Fruit fly (Drosophila melanogaster) whole organism, wandering third instar larva: ENCODE measurements around the gene Mabi.
"Not testable (repeated sequence)": the region's sequence is repeated elsewhere in the genome, so short reads cannot be mapped to it uniquely, and the experiment has no call there.

ENCODE experiments used
- Abd-B ChIP-seq: fragments of >200 bp; optimal IDR thresholded peaks from 2 replicates; lab custom pipeline; 2017; ENCODE audit warnings: missing biosample characterization, missing genetic modification characterization
- CG32264 ChIP-seq: fragments of 200-800 bp; sonication (Bioruptor generic); optimal IDR thresholded peaks from 2 replicates; lab custom pipeline; 2016; ENCODE audit warnings: missing biosample characterization, missing genetic modification characterization
- CG9705 ChIP-seq: fragments of 200-800 bp; sonication (Bioruptor generic); optimal IDR thresholded peaks from 2 replicates; lab custom pipeline; 2018; ENCODE audit warnings: missing biosample characterization, mild to moderate bottlenecking, missing genetic modification characterization
- CrebA ChIP-seq: fragments of 200-800 bp; sonication (Bioruptor generic); optimal IDR thresholded peaks from 2 replicates; lab custom pipeline; 2016; ENCODE audit warnings: missing biosample characterization, mild to moderate bottlenecking, missing genetic modification characterization, borderline replicate concordance
- Dfd ChIP-seq: fragments of >200 bp; optimal IDR thresholded peaks from 2 replicates; lab custom pipeline; 2017; ENCODE audit warnings: missing biosample characterization, missing genetic modification characterization
- Dif ChIP-seq: fragments of 200-275, 200-300 bp; sonication (Bioruptor generic); optimal IDR thresholded peaks from 2 replicates; lab custom pipeline; 2018; ENCODE audit warnings: missing biosample characterization, missing genetic modification characterization; ENCODE audit not compliant: partially characterized antibody
- GATAd ChIP-seq: sonication (Bioruptor generic); optimal IDR thresholded peaks from 2 replicates; lab custom pipeline; 2016; ENCODE audit warnings: missing biosample characterization, missing genetic modification characterization
- HLH106 ChIP-seq: fragments of 200-800 bp; optimal IDR thresholded peaks from 3 replicates; lab custom pipeline; 2019; ENCODE audit warnings: missing biosample characterization, mild to moderate bottlenecking, missing genetic modification characterization, moderate library complexity
- Hnf4 ChIP-seq: fragments of 200-800 bp; sonication (Bioruptor generic); optimal IDR thresholded peaks from 2 replicates; lab custom pipeline; 2016; ENCODE audit warnings: missing biosample characterization, mild to moderate bottlenecking, missing genetic modification characterization
- Hr83 ChIP-seq: fragments of 200-300 bp; sonication (Bioruptor generic); optimal IDR thresholded peaks from 2 replicates; lab custom pipeline; 2016; ENCODE audit warnings: missing biosample characterization, mild to moderate bottlenecking, missing genetic modification characterization, moderate library complexity; ENCODE audit not compliant: poor library complexity, severe bottlenecking
- Mio ChIP-seq: sonication (Bioruptor generic); optimal IDR thresholded peaks from 2 replicates; lab custom pipeline; 2016; ENCODE audit warnings: missing biosample characterization, missing genetic modification characterization
- Myc ChIP-seq: fragments of >200 bp; optimal IDR thresholded peaks from 2 replicates; lab custom pipeline; 2017
- N ChIP-seq: fragments of >200 bp; optimal IDR thresholded peaks from 2 replicates; lab custom pipeline; 2018; ENCODE audit warnings: missing biosample characterization, missing external identifiers, missing genetic modification characterization
- OdsH ChIP-seq: fragments of 200-800 bp; sonication (Bioruptor generic); optimal IDR thresholded peaks from 2 replicates; lab custom pipeline; 2016; ENCODE audit warnings: missing biosample characterization, mild to moderate bottlenecking, missing genetic modification characterization
- Rel ChIP-seq, 2 experiments: fragments of 200-800 bp; sonication (Bioruptor generic) in 1 of 2; optimal IDR thresholded peaks; 2 replicates in 1 of 2; 3 replicates in 1 of 2; lab custom pipeline; 2016 to 2019; ENCODE audit warnings: mild to moderate bottlenecking in 2 of 2, missing biosample characterization in 2 of 2, missing genetic modification characterization in 2 of 2, moderate library complexity in 1 of 2
- Sp1 ChIP-seq: fragments of 200-800 bp; sonication (Bioruptor generic); optimal IDR thresholded peaks from 3 replicates; lab custom pipeline; 2019; ENCODE audit warnings: missing biosample characterization, mild to moderate bottlenecking, missing genetic modification characterization, moderate library complexity
- Vsx2 ChIP-seq: fragments of 200-300, 225-300 bp; sonication (Bioruptor generic); optimal IDR thresholded peaks from 2 replicates; lab custom pipeline; 2018; ENCODE audit warnings: missing biosample characterization, missing genetic modification characterization; ENCODE audit not compliant: partially characterized antibody
- br ChIP-seq: fragments of 200-800 bp; sonication (Bioruptor generic); optimal IDR thresholded peaks from 2 replicates; lab custom pipeline; 2016; ENCODE audit warnings: missing biosample characterization, missing genetic modification characterization
- dl ChIP-seq, 2 experiments: fragments of 175-275, 200-275 bp in 1 of 2; fragments of 200-275 bp in 1 of 2; sonication (Bioruptor generic); optimal IDR thresholded peaks; lab custom pipeline; 2018; ENCODE audit warnings: mild to moderate bottlenecking in 2 of 2, missing biosample characterization in 2 of 2, missing genetic modification characterization in 2 of 2, moderate library complexity in 2 of 2; ENCODE audit not compliant: partially characterized antibody in 2 of 2, insufficient read depth in 1 of 2
- dmrt93B ChIP-seq: fragments of 200-800 bp; sonication (Bioruptor generic); optimal IDR thresholded peaks from 2 replicates; lab custom pipeline; 2018; ENCODE audit warnings: missing biosample characterization, mild to moderate bottlenecking, missing genetic modification characterization
- dsf ChIP-seq: sonication (Bioruptor generic); optimal IDR thresholded peaks from 2 replicates; lab custom pipeline; 2016; ENCODE audit warnings: missing biosample characterization, missing genetic modification characterization, borderline replicate concordance
- ey ChIP-seq: fragments of 200-800 bp; sonication (Bioruptor generic); optimal IDR thresholded peaks from 2 replicates; lab custom pipeline; 2016; ENCODE audit warnings: missing biosample characterization, missing genetic modification characterization
- foxo ChIP-seq, 2 experiments: fragments of 200-800 bp; sonication (Bioruptor generic); optimal IDR thresholded peaks; 2 replicates in 1 of 2; 3 replicates in 1 of 2; lab custom pipeline; 2016 to 2017; ENCODE audit warnings: missing biosample characterization in 2 of 2, missing genetic modification characterization in 2 of 2
- fru ChIP-seq: fragments of 200-800 bp; sonication (Bioruptor generic); optimal IDR thresholded peaks from 3 replicates; lab custom pipeline; 2016; ENCODE audit warnings: missing biosample characterization, mild to moderate bottlenecking, missing genetic modification characterization
- h ChIP-seq: fragments of 200-800 bp; sonication (Bioruptor generic); optimal IDR thresholded peaks from 3 replicates; lab custom pipeline; 2016; ENCODE audit warnings: missing biosample characterization, mild to moderate bottlenecking, missing genetic modification characterization
- jim ChIP-seq: fragments of 175-275, 200-325 bp; sonication (Bioruptor generic); optimal IDR thresholded peaks from 2 replicates; lab custom pipeline; 2016; ENCODE audit warnings: missing biosample characterization, mild to moderate bottlenecking, missing genetic modification characterization
- lola ChIP-seq: fragments of >200 bp; optimal IDR thresholded peaks from 2 replicates; lab custom pipeline; 2017; ENCODE audit warnings: missing biosample characterization, missing genetic modification characterization
- pan ChIP-seq: fragments of >200 bp; optimal IDR thresholded peaks from 2 replicates; lab custom pipeline; 2017
- psq ChIP-seq: fragments of 200-800 bp; sonication (Bioruptor generic); optimal IDR thresholded peaks from 3 replicates; lab custom pipeline; 2017; ENCODE audit warnings: missing biosample characterization, mild to moderate bottlenecking, missing genetic modification characterization, moderate library complexity
- rgr ChIP-seq: fragments of 200-800 bp; sonication (Bioruptor generic); optimal IDR thresholded peaks from 3 replicates; lab custom pipeline; 2016; ENCODE audit warnings: missing biosample characterization, mild to moderate bottlenecking, missing genetic modification characterization
- sage ChIP-seq: fragments of 200-800 bp; sonication (Bioruptor generic); optimal IDR thresholded peaks from 2 replicates; lab custom pipeline; 2016; ENCODE audit warnings: missing biosample characterization, mild to moderate bottlenecking, missing genetic modification characterization
- sv ChIP-seq: fragments of 200-800 bp; sonication (Bioruptor generic); optimal IDR thresholded peaks from 3 replicates; lab custom pipeline; 2016; ENCODE audit warnings: missing biosample characterization, missing genetic modification characterization
- tai ChIP-seq: sonication (Bioruptor generic); optimal IDR thresholded peaks from 2 replicates; lab custom pipeline; 2016; ENCODE audit warnings: missing biosample characterization, missing genetic modification characterization
- usp ChIP-seq: fragments of >200 bp; optimal IDR thresholded peaks from 2 replicates; lab custom pipeline; 2017; ENCODE audit warnings: missing biosample characterization, missing genetic modification characterization
- woc ChIP-seq: sonication (Bioruptor generic); optimal IDR thresholded peaks from 2 replicates; lab custom pipeline; 2016; ENCODE audit warnings: missing biosample characterization, mild to moderate bottlenecking, missing genetic modification characterization

Mabi gene

DNA sequence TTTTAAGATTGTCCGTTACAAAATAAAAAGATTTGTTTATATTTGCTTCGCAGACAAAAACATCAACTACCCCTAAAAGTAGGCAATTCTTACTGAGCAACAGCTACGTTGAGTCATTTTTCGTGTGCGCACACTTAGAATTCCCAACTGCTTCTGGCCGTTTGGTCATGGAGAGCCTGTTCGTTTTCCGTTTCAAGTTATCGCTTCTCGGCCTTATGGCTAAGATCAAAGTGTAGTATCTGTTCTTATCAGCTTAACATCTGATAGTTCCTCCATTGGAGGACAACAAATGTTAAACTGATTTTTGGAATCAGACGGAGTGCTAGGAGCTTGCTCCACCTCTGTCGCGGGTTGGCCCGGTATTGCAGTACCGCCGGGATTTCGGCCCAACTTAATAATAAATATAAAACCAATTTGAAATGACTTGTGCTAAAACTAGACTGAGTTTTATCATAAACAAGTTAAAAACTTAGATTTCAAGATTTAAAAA is 18.8 kb downstream of the Mabi start:
- peak in 1 of 2 experiments; percentile 61 for TF ChIP-seq foxo (GFP tag; optimal IDR thresholded peaks at IDR 0.05; lab: Kevin White, UChicago)
- peak; percentile 6 for TF ChIP-seq ey (GFP tag; lab: Kevin White, UChicago)
- peak; percentile 55 for TF ChIP-seq woc (GFP tag; lab: Kevin White, UChicago)
- peak; percentile 5 for TF ChIP-seq Myc
- TF ChIP-seq Hr83 = peak; percentile 2
- TF ChIP-seq HLH106 (tag; lab: Kevin White, UChicago) = peak; percentile 43
- peak; percentile 77 for TF ChIP-seq h (GFP tag; lab: Kevin White, UChicago)
- peak; percentile 64 for TF ChIP-seq br (GFP tag; lab: Kevin White, UChicago)
- TF ChIP-seq fru (GFP tag; lab: Kevin White, UChicago) = peak; percentile 69
- peak; percentile 25 for TF ChIP-seq OdsH (GFP tag; lab: Kevin White, UChicago)
- peak; percentile 9 for TF ChIP-seq psq (GFP tag; lab: Kevin White, UChicago)
- peak; percentile 82 for TF ChIP-seq Hnf4 (GFP tag; lab: Kevin White, UChicago)
- peak; percentile 26 for TF ChIP-seq jim
- TF ChIP-seq, all 38 proteins: peak for 13; not testable (repeated sequence) for 25

DNA sequence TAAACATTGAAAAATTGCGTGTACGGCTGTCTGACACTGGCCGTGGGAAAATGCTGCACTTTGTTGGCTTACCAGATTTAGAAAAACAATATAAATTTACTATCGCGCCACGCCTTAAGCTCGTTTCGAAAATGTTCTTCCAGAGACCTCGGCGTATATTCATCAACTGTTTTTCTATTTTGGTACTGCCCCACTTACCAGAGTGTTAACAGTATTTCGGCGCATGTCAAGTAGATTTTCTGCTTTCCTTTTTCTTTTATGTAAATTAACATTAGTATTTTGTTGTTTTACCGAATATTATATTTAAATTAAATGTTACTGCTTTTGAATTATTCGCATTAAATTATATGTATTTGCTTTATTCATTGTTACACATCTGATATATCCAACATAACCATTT is 19.4 kb downstream of the Mabi start, which contains the start of gene kek4:
Gene kek4, minus strand, starts transcription at position 341 of the 400 bp plus-strand sequence.
- TF ChIP-seq psq (GFP tag; lab: Kevin White, UChicago) = no peak
- no peak for TF ChIP-seq Rel (GFP tag; optimal IDR thresholded peaks at IDR 0.05; lab: Kevin White, UChicago)
- TF ChIP-seq Rel (tag; optimal IDR thresholded peaks at IDR 0.05; lab: Kevin White, UChicago) = peak; percentile 69
- no peak for TF ChIP-seq h (GFP tag; lab: Kevin White, UChicago)
- TF ChIP-seq, all 38 proteins: peak for 1

DNA sequence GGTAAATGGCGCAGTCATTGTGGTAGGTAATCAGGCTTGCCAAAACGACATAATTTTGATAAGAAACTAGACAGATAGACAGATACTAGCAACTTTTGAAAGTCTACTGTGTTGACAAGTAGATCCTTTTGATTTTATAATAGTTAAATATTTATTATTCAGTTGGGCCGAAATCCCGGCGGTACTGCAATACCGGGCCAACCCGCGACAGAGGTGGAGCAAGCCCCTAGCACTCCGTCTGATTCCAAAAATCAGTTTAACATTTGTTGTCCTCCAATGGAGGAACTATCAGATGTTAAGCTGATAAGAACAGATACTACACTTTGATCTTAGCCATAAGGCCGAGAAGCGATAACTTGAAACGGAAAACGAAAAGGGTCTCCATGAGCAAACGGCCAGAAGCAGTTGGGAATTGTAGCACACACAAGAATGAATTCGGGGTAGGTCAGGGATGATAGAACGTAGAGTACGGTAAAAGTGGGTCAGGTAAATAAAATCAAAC is 22.6 kb downstream of the Mabi start, which contains the start of gene CG15482:
Gene CG15482, minus strand, starts transcription at position 51 of the 502 bp plus-strand sequence.
- TF ChIP-seq Mio (GFP tag; lab: Kevin White, UChicago); h (GFP tag; lab: Kevin White, UChicago); jim: not testable (repeated sequence)

DNA sequence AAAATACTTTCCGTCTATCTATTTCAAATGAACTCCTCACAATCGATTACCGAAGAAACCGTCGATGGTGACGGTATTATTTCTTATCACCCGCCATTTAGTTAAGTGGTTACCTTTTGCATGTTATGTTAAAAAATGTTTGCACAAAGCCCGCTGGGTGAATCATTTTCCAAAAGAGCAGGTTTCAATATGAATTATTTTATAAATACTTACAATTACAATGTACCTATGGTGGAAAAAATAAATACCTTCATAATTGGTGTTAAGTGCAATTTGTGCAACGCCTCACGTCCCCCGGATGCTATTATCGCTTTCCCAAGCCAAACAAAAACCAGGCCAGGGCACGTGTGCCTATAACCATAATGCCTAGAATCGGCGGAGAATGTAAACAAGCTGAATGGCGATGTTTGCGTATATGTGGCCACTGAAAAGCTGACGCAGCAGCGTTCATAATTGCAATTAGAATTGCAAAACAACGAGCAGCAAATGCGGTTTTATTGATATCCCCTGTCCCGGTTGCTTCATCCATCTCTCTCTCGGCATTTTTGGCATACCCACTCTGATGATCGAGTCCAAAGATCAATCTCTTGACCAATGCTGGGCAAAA is 27.5 kb downstream of the Mabi start:
- no peak for TF ChIP-seq GATAd
- TF ChIP-seq foxo (GFP tag; optimal IDR thresholded peaks at IDR 0.05; lab: Kevin White, UChicago) = no peak
- no peak for TF ChIP-seq Mio (GFP tag; lab: Kevin White, UChicago)
- no peak for TF ChIP-seq CrebA (GFP tag; lab: Kevin White, UChicago)
- TF ChIP-seq, all 38 proteins: peak for 0

DNA sequence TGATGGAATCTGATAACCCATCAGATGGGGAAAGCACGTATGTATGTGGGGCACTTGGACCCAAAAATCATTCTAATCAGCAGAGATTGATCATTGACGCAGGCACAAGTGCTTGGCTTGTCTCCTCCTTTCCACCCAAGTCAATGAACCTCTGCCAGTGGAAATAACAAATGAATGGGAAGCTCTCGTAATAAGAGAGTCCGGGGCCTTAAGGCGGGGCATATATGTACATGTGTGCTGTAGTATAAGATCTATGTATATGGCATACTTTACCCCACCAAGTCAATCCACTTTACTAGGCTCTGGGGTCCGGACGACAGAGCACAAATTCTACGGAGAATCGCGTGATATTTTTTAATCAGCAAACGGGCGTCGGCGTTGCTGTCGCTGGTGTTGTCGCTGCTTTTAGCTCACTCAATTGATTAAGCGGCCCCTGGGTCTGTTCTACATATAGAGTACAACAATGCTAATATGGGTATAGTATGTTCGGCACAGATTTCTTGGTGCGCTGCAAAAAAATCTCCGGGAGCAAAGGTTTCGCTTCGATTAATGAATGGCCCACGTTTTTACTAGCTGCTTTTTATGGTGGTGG is 28.3 kb downstream of the Mabi start:
- TF ChIP-seq pan (lab: Kevin White, UChicago) (no peak), Vsx2 (GFP tag; lab: Kevin White, UChicago) (no peak), Hr83 (peak; percentile 0), CG9705 (GFP tag; lab: Kevin White, UChicago) (no peak), Hnf4 (GFP tag; lab: Kevin White, UChicago) (peak; percentile 22), Dif (no peak), Myc (no peak), tai (no peak), sv (no peak), sage (GFP tag; lab: Kevin White, UChicago) (no peak), usp (GFP tag; lab: Kevin White, UChicago) (no peak), rgr (GFP tag; lab: Kevin White, UChicago) (peak; percentile 8), dsf (GFP tag; lab: Kevin White, UChicago) (no peak), jim (no peak), foxo (GFP tag; optimal IDR thresholded peaks at IDR 0.05; lab: Kevin White, UChicago) (no peak), GATAd (no peak), lola (GFP tag; lab: Kevin White, UChicago) (no peak), dl (GFP tag; optimal IDR thresholded peaks at IDR 0.05; lab: Kevin White, UChicago; ENCODE audit: insufficient read depth in 1 of 2, partially characterized antibody in 2 of 2) (no peak), N (GFP tag; lab: Kevin White, UChicago) (no peak), HLH106 (tag; lab: Kevin White, UChicago) (no peak), ey (GFP tag; lab: Kevin White, UChicago) (no peak), Abd-B (no peak), woc (GFP tag; lab: Kevin White, UChicago) (no peak), Rel (GFP tag; optimal IDR thresholded peaks at IDR 0.05; lab: Kevin White, UChicago) (no peak), Rel (tag; optimal IDR thresholded peaks at IDR 0.05; lab: Kevin White, UChicago) (peak; percentile 83), Sp1 (GFP tag; lab: Kevin White, UChicago) (no peak), dmrt93B (GFP tag; lab: Kevin White, UChicago) (no peak), CG32264 (no peak), CrebA (GFP tag; lab: Kevin White, UChicago) (no peak), OdsH (GFP tag; lab: Kevin White, UChicago) (peak; percentile 13), fru (GFP tag; lab: Kevin White, UChicago) (no peak), Dfd (GFP tag; lab: Kevin White, UChicago) (no peak), Mio (GFP tag; lab: Kevin White, UChicago) (no peak), h (GFP tag; lab: Kevin White, UChicago) (peak; percentile 42)
